Worm (Caenorhabditis elegans) whole organism, L3 larva: ENCODE results near the gene avr-15.

Experiments
- R02D3.7 ChIP-seq: fragments of 150-350 bp; optimal IDR thresholded peaks from 2 replicates; lab custom pipeline; 2014; ENCODE audit warnings: missing biosample characterization, missing genetic modification characterization
- ZK546.5 ChIP-seq: sonication (generic microtip); optimal IDR thresholded peaks from 2 replicates; lab custom pipeline; 2017; ENCODE audit warnings: missing biosample characterization, missing genetic modification characterization
- aly-2 ChIP-seq: fragments of 150-350 bp; optimal IDR thresholded peaks from 2 replicates; lab custom pipeline; 2014; ENCODE audit warnings: missing biosample characterization, missing genetic modification characterization
- ama-1 ChIP-seq: fragments of 150-350 bp; optimal IDR thresholded peaks from 2 replicates; lab custom pipeline; 2018
- ceh-16 ChIP-seq: sonication (generic microtip); optimal IDR thresholded peaks from 2 replicates; lab custom pipeline; 2017; ENCODE audit warnings: missing biosample characterization, missing genetic modification characterization
- ceh-28 ChIP-seq: fragments of 150-350 bp; optimal IDR thresholded peaks from 2 replicates; lab custom pipeline; 2014; ENCODE audit warnings: missing biosample characterization, missing genetic modification reagents, missing genetic modification characterization
- ceh-82 ChIP-seq: fragments of 150-350 bp; optimal IDR thresholded peaks from 2 replicates; lab custom pipeline; 2014; ENCODE audit warnings: missing biosample characterization, missing genetic modification characterization
- ceh-9 ChIP-seq: sonication (generic microtip); optimal IDR thresholded peaks from 2 replicates; lab custom pipeline; 2018; ENCODE audit warnings: missing biosample characterization, missing genetic modification characterization
- daf-12 ChIP-seq: fragments of 150-350 bp; optimal IDR thresholded peaks from 2 replicates; lab custom pipeline; 2014; ENCODE audit warnings: missing biosample characterization, missing genetic modification reagents, missing genetic modification characterization
- egl-27 ChIP-seq: sonication (generic microtip); optimal IDR thresholded peaks from 4 replicates; lab custom pipeline; 2017; ENCODE audit warnings: missing biosample characterization, missing genetic modification reagents, missing genetic modification characterization
- egl-5 ChIP-seq: fragments of 150-350 bp; optimal IDR thresholded peaks from 2 replicates; lab custom pipeline; 2017; ENCODE audit warnings: missing biosample characterization, missing genetic modification reagents, missing genetic modification characterization, inconsistent platforms
- elt-1 ChIP-seq: fragments of 150-350 bp; optimal IDR thresholded peaks from 2 replicates; lab custom pipeline; 2014; ENCODE audit warnings: missing biosample characterization, missing genetic modification characterization
- elt-2 ChIP-seq: sonication (generic microtip); optimal IDR thresholded peaks from 2 replicates; lab custom pipeline; 2016; ENCODE audit warnings: missing genetic modification reagents, mild to moderate bottlenecking, missing genetic modification characterization, missing compliant biosample characterization
- elt-3 ChIP-seq, 3 experiments: fragments of 150-350 bp in 1 of 3; sonication (generic microtip) in 2 of 3; optimal IDR thresholded peaks; 2 replicates in 2 of 3; 4 replicates in 1 of 3; lab custom pipeline; 2014 to 2017; ENCODE audit warnings: missing biosample characterization in 3 of 3, missing genetic modification characterization in 3 of 3
- eor-1 ChIP-seq, 2 experiments: fragments of 150-350 bp; optimal IDR thresholded peaks; 2 replicates each; lab custom pipeline; 2014 to 2018; ENCODE audit warnings: missing biosample characterization in 2 of 2, missing genetic modification characterization in 2 of 2
- fkh-10 ChIP-seq: sonication (generic microtip); optimal IDR thresholded peaks from 2 replicates; lab custom pipeline; 2017; ENCODE audit warnings: missing biosample characterization, missing genetic modification reagents, missing genetic modification characterization
- fkh-2 ChIP-seq: fragments of 150-350 bp; optimal IDR thresholded peaks from 2 replicates; lab custom pipeline; 2014; ENCODE audit warnings: missing biosample characterization, missing genetic modification reagents, missing genetic modification characterization
- fos-1 ChIP-seq: fragments of 150-350 bp; optimal IDR thresholded peaks from 2 replicates; lab custom pipeline; 2014; ENCODE audit warnings: missing biosample characterization, missing genetic modification characterization
- hmg-11 ChIP-seq: sonication (generic microtip); optimal IDR thresholded peaks from 2 replicates; lab custom pipeline; 2016; ENCODE audit warnings: missing genetic modification characterization, missing compliant biosample characterization
- jun-1 ChIP-seq: fragments of 150-350 bp; optimal IDR thresholded peaks from 2 replicates; lab custom pipeline; 2014; ENCODE audit warnings: missing biosample characterization, missing genetic modification reagents, missing genetic modification characterization
- lin-15B ChIP-seq: fragments of 150-350 bp; optimal IDR thresholded peaks from 2 replicates; lab custom pipeline; 2014; ENCODE audit warnings: missing biosample characterization, missing genetic modification characterization
- lin-39 ChIP-seq: fragments of 150-350 bp; optimal IDR thresholded peaks from 2 replicates; lab custom pipeline; 2018; ENCODE audit warnings: missing biosample characterization, missing genetic modification reagents, missing genetic modification characterization
- lsy-12 ChIP-seq: sonication (generic microtip); optimal IDR thresholded peaks from 2 replicates; lab custom pipeline; 2016; ENCODE audit warnings: mild to moderate bottlenecking, missing genetic modification characterization, missing compliant biosample characterization
- mdl-1 ChIP-seq: fragments of 150-350 bp; optimal IDR thresholded peaks from 2 replicates; lab custom pipeline; 2014; ENCODE audit warnings: missing biosample characterization, missing genetic modification characterization
- mml-1 ChIP-seq: fragments of 150-350 bp; sonication (generic microtip); optimal IDR thresholded peaks from 3 replicates; lab custom pipeline; 2014; ENCODE audit warnings: missing biosample characterization, missing genetic modification characterization
- nfya-1 ChIP-seq: sonication (generic microtip); optimal IDR thresholded peaks from 2 replicates; lab custom pipeline; 2017; ENCODE audit warnings: missing genetic modification characterization, mild to moderate bottlenecking, missing compliant biosample characterization, antibody characterized with exemption, moderate library complexity; ENCODE audit not compliant: insufficient read depth
- nhr-11 ChIP-seq: fragments of 150-350 bp; optimal IDR thresholded peaks from 2 replicates; lab custom pipeline; 2014; ENCODE audit warnings: missing biosample characterization, missing genetic modification characterization
- nhr-12 ChIP-seq: fragments of 150-350 bp; optimal IDR thresholded peaks from 2 replicates; lab custom pipeline; 2014; ENCODE audit warnings: missing biosample characterization, missing genetic modification characterization
- nhr-23 ChIP-seq: fragments of 150-350 bp; optimal IDR thresholded peaks from 2 replicates; lab custom pipeline; 2014; ENCODE audit warnings: missing biosample characterization, missing genetic modification reagents, missing genetic modification characterization
- nhr-237 ChIP-seq: fragments of 150-350 bp; optimal IDR thresholded peaks from 2 replicates; lab custom pipeline; 2014; ENCODE audit warnings: missing biosample characterization, missing genetic modification characterization
- nhr-25 ChIP-seq: sonication (generic microtip); optimal IDR thresholded peaks from 2 replicates; lab custom pipeline; 2017; ENCODE audit warnings: missing biosample characterization, missing genetic modification characterization
- nhr-28 ChIP-seq: fragments of 150-350 bp; optimal IDR thresholded peaks from 2 replicates; lab custom pipeline; 2014; ENCODE audit warnings: missing biosample characterization, missing genetic modification characterization
- nhr-43 ChIP-seq: sonication (generic microtip); optimal IDR thresholded peaks from 2 replicates; lab custom pipeline; 2016; ENCODE audit warnings: mild to moderate bottlenecking, missing genetic modification characterization, missing compliant biosample characterization; ENCODE audit not compliant: poor library complexity, severe bottlenecking
- nhr-67 ChIP-seq: fragments of 150-350 bp; optimal IDR thresholded peaks from 2 replicates; lab custom pipeline; 2014; ENCODE audit warnings: missing biosample characterization, missing genetic modification characterization
- nhr-76 ChIP-seq: fragments of 150-350 bp; sonication (generic microtip); optimal IDR thresholded peaks from 5 replicates; lab custom pipeline; 2014; ENCODE audit warnings: missing biosample characterization, missing genetic modification characterization
- nhr-77 ChIP-seq: fragments of 150-350 bp; optimal IDR thresholded peaks from 2 replicates; lab custom pipeline; 2014; ENCODE audit warnings: missing biosample characterization, missing genetic modification characterization
- pha-4 ChIP-seq: fragments of 150-350 bp; optimal IDR thresholded peaks from 2 replicates; lab custom pipeline; 2014; ENCODE audit warnings: missing biosample characterization, missing genetic modification reagents, missing genetic modification characterization
- pqm-1 ChIP-seq: fragments of 150-350 bp; optimal IDR thresholded peaks from 2 replicates; lab custom pipeline; 2017; ENCODE audit warnings: missing biosample characterization, missing genetic modification characterization, inconsistent platforms
- sea-2 ChIP-seq: fragments of 150-350 bp; sonication (generic microtip); optimal IDR thresholded peaks from 4 replicates; lab custom pipeline; 2014; ENCODE audit warnings: missing biosample characterization, missing genetic modification reagents, missing genetic modification characterization
- skn-1 ChIP-seq: fragments of 150-350 bp; optimal IDR thresholded peaks from 2 replicates; lab custom pipeline; 2014; ENCODE audit warnings: missing biosample characterization, missing genetic modification characterization
- snpc-4 ChIP-seq: fragments of 150-350 bp; optimal IDR thresholded peaks from 2 replicates; lab custom pipeline; 2014; ENCODE audit warnings: missing biosample characterization, missing genetic modification characterization
- tbx-2 ChIP-seq: sonication (generic microtip); optimal IDR thresholded peaks from 2 replicates; lab custom pipeline; 2016; ENCODE audit warnings: mild to moderate bottlenecking, missing genetic modification characterization, missing compliant biosample characterization
- unc-39 ChIP-seq: sonication (generic microtip); optimal IDR thresholded peaks from 4 replicates; lab custom pipeline; 2017; ENCODE audit warnings: missing biosample characterization, missing genetic modification characterization
- unc-62 ChIP-seq: fragments of 150-350 bp; sonication (generic microtip); optimal IDR thresholded peaks from 4 replicates; lab custom pipeline; 2014; ENCODE audit warnings: missing biosample characterization, missing genetic modification reagents, missing genetic modification characterization
- zag-1 ChIP-seq: fragments of 150-350 bp; optimal IDR thresholded peaks from 2 replicates; lab custom pipeline; 2014; ENCODE audit warnings: missing biosample characterization, missing genetic modification characterization
- ztf-11 ChIP-seq: fragments of 150-350 bp; optimal IDR thresholded peaks from 2 replicates; lab custom pipeline; 2014; ENCODE audit warnings: missing biosample characterization, missing genetic modification characterization
- ztf-4 ChIP-seq: fragments of 150-350 bp; optimal IDR thresholded peaks from 2 replicates; lab custom pipeline; 2014; ENCODE audit warnings: missing biosample characterization, missing genetic modification characterization

avr-15 gene

ce11 chrV:13464123-13464522 is 47.4 kb downstream of the avr-15 start:
- TF ChIP-seq ceh-9 (tag; lab: Kevin White, UChicago) (no peak), nhr-25 (tag; lab: Kevin White, UChicago) (peak; percentile 34), elt-2 (tag; lab: Kevin White, UChicago) (peak; percentile 9), skn-1 (tag; lab: Kevin White, UChicago) (peak; percentile 49)
- TF ChIP-seq, all 47 proteins: peak for 3

ce11 chrV:13462974-13463373 is 48.5 kb downstream of the avr-15 start, which contains the start of gene frm-10:
Gene frm-10 (plus strand): TSS chrV:13463207.
- no peak for TF ChIP-seq nhr-67
- TF ChIP-seq lin-15B (tag; lab: Kevin White, UChicago), result peak; percentile 53
- TF ChIP-seq ZK546.5 (tag; lab: Kevin White, UChicago), result no peak
- no peak for TF ChIP-seq mml-1 (tag; lab: Kevin White, UChicago)
- no peak for TF ChIP-seq nhr-237 (tag; lab: Kevin White, UChicago)
- TF ChIP-seq egl-5 (tag; lab: Kevin White, UChicago), result no peak
- TF ChIP-seq fkh-10, result no peak
- TF ChIP-seq egl-27, result no peak
- no peak for TF ChIP-seq fkh-2 (tag; lab: Kevin White, UChicago)
- TF ChIP-seq skn-1 (tag; lab: Kevin White, UChicago), result peak; percentile 28
- TF ChIP-seq ztf-11 (tag; lab: Kevin White, UChicago), result no peak
- no peak for TF ChIP-seq mdl-1 (tag; lab: Kevin White, UChicago)
- TF ChIP-seq elt-1, result no peak
- TF ChIP-seq ama-1 (lab: Kevin White, UChicago), result no peak
- peak; percentile 28 for TF ChIP-seq jun-1 (tag; lab: Kevin White, UChicago)
- no peak for TF ChIP-seq tbx-2 (tag; lab: Kevin White, UChicago)
- TF ChIP-seq elt-2 (tag; lab: Kevin White, UChicago), result peak; percentile 89
- peak; percentile 31 for TF ChIP-seq nhr-11
- TF ChIP-seq ceh-9 (tag; lab: Kevin White, UChicago), result no peak
- peak; percentile 68 for TF ChIP-seq ceh-28 (tag; lab: Kevin White, UChicago)
- peak; percentile 100 for TF ChIP-seq pqm-1 (tag; lab: Kevin White, UChicago)
- peak; percentile 53 for TF ChIP-seq nhr-23 (tag; lab: Kevin White, UChicago)
- TF ChIP-seq R02D3.7 (tag; lab: Kevin White, UChicago), result no peak
- no peak for TF ChIP-seq zag-1 (tag; lab: Kevin White, UChicago)
- no peak for TF ChIP-seq unc-39 (tag; lab: Kevin White, UChicago)
- no peak for TF ChIP-seq ceh-16 (tag; lab: Kevin White, UChicago)
- peak; percentile 12 for TF ChIP-seq nhr-43 (tag; lab: Kevin White, UChicago)
- TF ChIP-seq nhr-12 (tag; lab: Kevin White, UChicago), result no peak
- TF ChIP-seq nhr-76 (tag; lab: Kevin White, UChicago), result no peak
- TF ChIP-seq snpc-4, result peak; percentile 51
- TF ChIP-seq nhr-77, result no peak
- no peak for TF ChIP-seq daf-12 (tag; lab: Kevin White, UChicago)
- TF ChIP-seq lin-39 (tag; lab: Kevin White, UChicago), result peak; percentile 45
- peak; percentile 36 for TF ChIP-seq nhr-25 (tag; lab: Kevin White, UChicago)
- TF ChIP-seq nhr-28 (tag; lab: Kevin White, UChicago), result no peak
- TF ChIP-seq ceh-82 (tag; lab: Kevin White, UChicago), result no peak
- TF ChIP-seq hmg-11 (tag; lab: Kevin White, UChicago), result peak; percentile 90
- TF ChIP-seq nfya-1, result peak; percentile 67
- TF ChIP-seq eor-1 (tag; optimal IDR thresholded peaks at IDR 0.05; lab: Kevin White, UChicago), result no peak
- no peak for TF ChIP-seq elt-3 (tag; optimal IDR thresholded peaks at IDR 0.05; lab: Kevin White, UChicago)
- TF ChIP-seq pha-4, result peak; percentile 87
- TF ChIP-seq fos-1, result no peak
- no peak for TF ChIP-seq unc-62
- no peak for TF ChIP-seq aly-2 (tag; lab: Kevin White, UChicago)
- no peak for TF ChIP-seq sea-2 (GFP tag; lab: Kevin White, UChicago)
- no peak for TF ChIP-seq ztf-4 (tag; lab: Kevin White, UChicago)
- peak; percentile 9 for TF ChIP-seq lsy-12 (tag; lab: Kevin White, UChicago)
